Worm (Caenorhabditis elegans): ENCODE measurements around the gene B0546.4.

Gene B0546.4

ce11 chrIV:3336585-3336984, 47.4 kb downstream of the B0546.4 start, which contains the start of gene F42A6.6:
TSS of gene F42A6.6 (minus strand) at chrIV:3336873.
- TF ChIP-seq snpc-1.1 (tag; optimal IDR thresholded peaks at IDR 0.05; ENCODE audit: insufficient read depth) (no peak), snpc-1.3 (tag; optimal IDR thresholded peaks at IDR 0.05; ENCODE audit: insufficient read depth) (peak; percentile 46), Y67H2A.10 (GFP tag; conservative IDR thresholded peaks at IDR 0.05) (no peak), rcor-1 (GFP tag; IDR thresholded peaks at IDR 0.05) (peak; percentile 75), somi-1 (GFP tag; optimal IDR thresholded peaks at IDR 0.05) (peak; percentile 72), xnd-1 (tag; optimal IDR thresholded peaks at IDR 0.05) (peak; percentile 32), ztf-18 (tag; optimal IDR thresholded peaks at IDR 0.05) (peak; percentile 37), madf-10 (tag; optimal IDR thresholded peaks at IDR 0.05) (no peak), snpc-3.4 (tag; optimal IDR thresholded peaks at IDR 0.05) (peak; percentile 78), zfh-2 (GFP tag; conservative IDR thresholded peaks at IDR 0.05) (no peak), ama-1 (optimal IDR thresholded peaks at IDR 0.05) (no peak), ama-1 (GFP tag; optimal IDR thresholded peaks at IDR 0.05) (peak; percentile 16 to 77), F57C9.4 (tag; optimal IDR thresholded peaks at IDR 0.05) (peak; percentile 66), pha-4 (tag; optimal IDR thresholded peaks at IDR 0.05) (no peak), C17E4.6 (GFP tag; IDR thresholded peaks at IDR 0.05) (peak; percentile 88; the same call in 1 of the 2 replicates), B0261.1 (tag; optimal IDR thresholded peaks at IDR 0.05) (peak; percentile 31), egl-18 (GFP tag; IDR thresholded peaks at IDR 0.05) (0 out of 2 replicates have a peak, but pooled peaks have one; percentile 5), ZK185.1 (tag; optimal IDR thresholded peaks at IDR 0.05; ENCODE audit: poor library complexity, severe bottlenecking) (no peak), mel-28 (tag; optimal IDR thresholded peaks at IDR 0.05; ENCODE audit: borderline replicate concordance) (peak; percentile 41), ets-4 (GFP tag; optimal IDR thresholded peaks at IDR 0.05) (peak; percentile 22), ztf-3 (GFP tag; optimal IDR thresholded peaks at IDR 0.05) (no peak), sptf-2 (GFP tag; optimal IDR thresholded peaks at IDR 0.05) (no peak), nhr-179 (tag; optimal IDR thresholded peaks at IDR 0.05) (peak; percentile 14), attf-5 (GFP tag; optimal IDR thresholded peaks at IDR 0.05) (peak; percentile 42), ztf-26 (tag; optimal IDR thresholded peaks at IDR 0.05) (peak; percentile 25), lsl-1 (GFP tag; optimal IDR thresholded peaks at IDR 0.05) (peak; percentile 43), aptf-3 (GFP tag; IDR thresholded peaks at IDR 0.05) (peak; percentile 92), D2030.7 (GFP tag; IDR thresholded peaks at IDR 0.05) (peak; percentile 20; the same call in 1 of the 2 replicates), unc-130 (GFP tag; optimal IDR thresholded peaks at IDR 0.05) (peak; percentile 78), fkh-3 (tag; optimal IDR thresholded peaks at IDR 0.05) (peak; percentile 87), lir-1 (GFP tag; conservative IDR thresholded peaks at IDR 0.05) (0 out of 2 replicates have a peak, but pooled peaks have one; percentile 39), bed-2 (GFP tag; IDR thresholded peaks at IDR 0.05) (no peak), aptf-2 (GFP tag; conservative IDR thresholded peaks at IDR 0.05) (no peak), ekl-4 (GFP tag; IDR thresholded peaks at IDR 0.05) (peak; percentile 86), madf-8 (GFP tag; conservative IDR thresholded peaks at IDR 0.05) (peak; percentile 41; the same call in 1 of the 2 replicates), ztf-22 (GFP tag; optimal IDR thresholded peaks at IDR 0.05) (peak; percentile 23), zim-3 (tag; optimal IDR thresholded peaks at IDR 0.05) (peak; percentile 62), ceh-40 (GFP tag; IDR thresholded peaks at IDR 0.05) (no peak), snpc-4 (GFP tag; optimal IDR thresholded peaks at IDR 0.05) (peak; percentile 29), snpc-4 (tag; optimal IDR thresholded peaks at IDR 0.05) (peak in 2 of 4 experiments; percentile 55 to 68), egl-44 (GFP tag; IDR thresholded peaks at IDR 0.05) (no peak), hlh-26 (GFP tag; conservative IDR thresholded peaks at IDR 0.05) (no peak), lin-35 (GFP tag; optimal IDR thresholded peaks at IDR 0.05) (peak in 2 of 3 experiments; percentile 12 to 43), pbrm-1 (GFP tag; IDR thresholded peaks at IDR 0.05) (peak; percentile 83), nfya-2 (GFP tag; IDR thresholded peaks at IDR 0.05) (no peak; the same call in 1 of the 2 replicates), unc-62 (GFP tag; optimal IDR thresholded peaks at IDR 0.05) (no peak), F52B5.7 (tag; optimal IDR thresholded peaks at IDR 0.05) (peak; percentile 93), K11D2.4 (GFP tag; IDR thresholded peaks at IDR 0.05) (no peak; the same call in 1 of the 2 replicates), efl-1 (GFP tag; optimal IDR thresholded peaks at IDR 0.05) (no peak)

Measured in whole organism, young adult.